Fruit fly (Drosophila melanogaster): ENCODE data around the gene CG4042.
A peak's percentile ranks its signal among the peaks of the same experiment; 100 is the strongest.

Gene CG4042

dm6 chr3L:20771001-20771890 is at the start of gene CG4042, which contains the start of gene Pitslre:
Gene CG4042, minus strand, starts transcription at chr3L:20771507.
Gene Pitslre, plus strand, starts transcription at chr3L:20771528.
- TF ChIP-seq wek (GFP tag; optimal IDR thresholded peaks at IDR 0.05): no peak
- TF ChIP-seq gce (GFP tag; IDR thresholded peaks at IDR 0.05): no peak
- TF ChIP-seq CG3838 (GFP tag; optimal IDR thresholded peaks at IDR 0.05): no peak
- TF ChIP-seq Mad (GFP tag; optimal IDR thresholded peaks at IDR 0.05): no peak
- TF ChIP-seq CG12769 (tag; optimal IDR thresholded peaks at IDR 0.05): no peak
- 0 out of 3 replicates have a peak, but pooled peaks have one; percentile 14 for TF ChIP-seq ase (GFP tag; IDR thresholded peaks at IDR 0.05)
- no peak for TF ChIP-seq Lim3 (GFP tag; IDR thresholded peaks at IDR 0.05)
- TF ChIP-seq gsb (GFP tag; IDR thresholded peaks at IDR 0.05): no peak
- no peak for TF ChIP-seq Dref (GFP tag; IDR thresholded peaks at IDR 0.05)
- no peak for TF ChIP-seq CG1792 (GFP tag; optimal IDR thresholded peaks at IDR 0.05)
- no peak for TF ChIP-seq HmgD (GFP tag; optimal IDR thresholded peaks at IDR 0.05)
- TF ChIP-seq CG1024 (GFP tag; IDR thresholded peaks at IDR 0.05): no peak
- TF ChIP-seq CG14667 (GFP tag; IDR thresholded peaks at IDR 0.05): no peak
- TF ChIP-seq NC2β (GFP tag; optimal IDR thresholded peaks at IDR 0.05): no peak
- peak; percentile 34; the same call in 1 of the 2 replicates for TF ChIP-seq E2f1 (GFP tag; IDR thresholded peaks at IDR 0.05)
- no peak for TF ChIP-seq ERR (GFP tag; optimal IDR thresholded peaks at IDR 0.05)
- no peak for TF ChIP-seq cg (GFP tag; optimal IDR thresholded peaks at IDR 0.05)
- TF ChIP-seq CoRest (tag; optimal IDR thresholded peaks at IDR 0.05): peak; percentile 26
- no peak for TF ChIP-seq Nf-YB (GFP tag; optimal IDR thresholded peaks at IDR 0.05)
- TF ChIP-seq jigr1 (GFP tag; IDR thresholded peaks at IDR 0.05): no peak
- TF ChIP-seq HLH54F (GFP tag; optimal IDR thresholded peaks at IDR 0.05): no peak
- peak; percentile 24; the same call in 1 of the 2 replicates for TF ChIP-seq ssp (GFP tag; IDR thresholded peaks at IDR 0.05)
- TF ChIP-seq CG8924 (tag; optimal IDR thresholded peaks at IDR 0.05): no peak
- TF ChIP-seq Spps (tag; optimal IDR thresholded peaks at IDR 0.05): no peak
- TF ChIP-seq caup (GFP tag; optimal IDR thresholded peaks at IDR 0.05; ENCODE audit: severe bottlenecking): no peak
- TF ChIP-seq CG10274 (GFP tag; optimal IDR thresholded peaks at IDR 0.05): no peak
- TF ChIP-seq HLH3B (GFP tag; IDR thresholded peaks at IDR 0.05): no peak
- no peak for TF ChIP-seq p53 (GFP tag; optimal IDR thresholded peaks at IDR 0.05)
- 0 out of 2 replicates have a peak, but pooled peaks have one; percentile 6 for TF ChIP-seq CG4730 (GFP tag; IDR thresholded peaks at IDR 0.05)
- no peak for TF ChIP-seq gcm2 (GFP tag; optimal IDR thresholded peaks at IDR 0.05)
- no peak for TF ChIP-seq en (GFP tag; optimal IDR thresholded peaks at IDR 0.05)
- TF ChIP-seq Sox102F (GFP tag; optimal IDR thresholded peaks at IDR 0.05): peak; percentile 8
- no peak for TF ChIP-seq exex (tag; optimal IDR thresholded peaks at IDR 0.05)
- no peak for TF ChIP-seq CG8281 (tag; optimal IDR thresholded peaks at IDR 0.05)
- no peak for TF ChIP-seq ranshi (GFP tag; IDR thresholded peaks at IDR 0.05)
- peak; percentile 6 for TF ChIP-seq CG30020 (tag; optimal IDR thresholded peaks at IDR 0.05)
- TF ChIP-seq CG1647 (GFP tag; optimal IDR thresholded peaks at IDR 0.05): no peak
- peak; percentile 29 for TF ChIP-seq nmo (GFP tag; optimal IDR thresholded peaks at IDR 0.05)
- no peak for TF ChIP-seq Stat92E (GFP tag; optimal IDR thresholded peaks at IDR 0.05)
- peak; percentile 55 for TF ChIP-seq Meics (GFP tag; optimal IDR thresholded peaks at IDR 0.05)
- TF ChIP-seq Med (GFP tag): no peak
- TF ChIP-seq Side (GFP tag; optimal IDR thresholded peaks at IDR 0.05): no peak
- no peak for TF ChIP-seq CG11696 (GFP tag; IDR thresholded peaks at IDR 0.05)
- no peak for TF ChIP-seq CG4404 (GFP tag; IDR thresholded peaks at IDR 0.05)
- TF ChIP-seq CG17359 (tag; optimal IDR thresholded peaks at IDR 0.05): peak; percentile 55
- TF ChIP-seq hb (GFP tag; IDR thresholded peaks at IDR 0.05; ENCODE audit: partially characterized antibody): peak; percentile 54; the same call in 1 of the 3 replicates
- no peak for TF ChIP-seq CG11456 (GFP tag; IDR thresholded peaks at IDR 0.05)
- peak; percentile 74; the same call in 2 of the 3 replicates for TF ChIP-seq CG16813 (GFP tag; IDR thresholded peaks at IDR 0.05; ENCODE audit: partially characterized antibody)
- TF ChIP-seq B-H1 (GFP tag; IDR thresholded peaks at IDR 0.05): no peak; the same call in 2 of the 3 replicates

Measured in whole organism, embryonic.